Fruit fly (Drosophila melanogaster) whole organism, wandering third instar larva: ENCODE measurements around the gene Kots.

ENCODE experiments used
- Abd-B ChIP-seq: fragments of >200 bp; optimal IDR thresholded peaks from 2 replicates; lab custom pipeline; 2017; ENCODE audit warnings: missing biosample characterization, missing genetic modification characterization
- CrebA ChIP-seq: fragments of 200-800 bp; sonication (Bioruptor generic); optimal IDR thresholded peaks from 2 replicates; lab custom pipeline; 2016; ENCODE audit warnings: missing biosample characterization, mild to moderate bottlenecking, missing genetic modification characterization, borderline replicate concordance
- Dfd ChIP-seq: fragments of >200 bp; optimal IDR thresholded peaks from 2 replicates; lab custom pipeline; 2017; ENCODE audit warnings: missing biosample characterization, missing genetic modification characterization
- Dif ChIP-seq: fragments of 200-275, 200-300 bp; sonication (Bioruptor generic); optimal IDR thresholded peaks from 2 replicates; lab custom pipeline; 2018; ENCODE audit warnings: missing biosample characterization, missing genetic modification characterization; ENCODE audit not compliant: partially characterized antibody
- Jra ChIP-seq: sonication (Bioruptor generic); optimal IDR thresholded peaks from 2 replicates; lab custom pipeline; 2016; ENCODE audit warnings: missing biosample characterization, missing genetic modification characterization
- br ChIP-seq: fragments of 200-800 bp; sonication (Bioruptor generic); optimal IDR thresholded peaks from 2 replicates; lab custom pipeline; 2016; ENCODE audit warnings: missing biosample characterization, missing genetic modification characterization
- h ChIP-seq: fragments of 200-800 bp; sonication (Bioruptor generic); optimal IDR thresholded peaks from 3 replicates; lab custom pipeline; 2016; ENCODE audit warnings: missing biosample characterization, mild to moderate bottlenecking, missing genetic modification characterization
- pan ChIP-seq: fragments of >200 bp; optimal IDR thresholded peaks from 2 replicates; lab custom pipeline; 2017
- psq ChIP-seq: fragments of 200-800 bp; sonication (Bioruptor generic); optimal IDR thresholded peaks from 3 replicates; lab custom pipeline; 2017; ENCODE audit warnings: missing biosample characterization, mild to moderate bottlenecking, missing genetic modification characterization, moderate library complexity
- usp ChIP-seq: fragments of >200 bp; optimal IDR thresholded peaks from 2 replicates; lab custom pipeline; 2017; ENCODE audit warnings: missing biosample characterization, missing genetic modification characterization

- TF ChIP-seq pan (lab: Kevin White, UChicago) (no peak), Abd-B (GFP tag; lab: Kevin White, UChicago) (no peak), Dfd (GFP tag; lab: Kevin White, UChicago) (no peak), Dif (GFP tag; lab: Kevin White, UChicago) (no peak), Jra (GFP tag; lab: Kevin White, UChicago) (no peak), h (GFP tag; lab: Kevin White, UChicago) (no peak), usp (GFP tag; lab: Kevin White, UChicago) (no peak), psq (no peak), CrebA (GFP tag; lab: Kevin White, UChicago) (no peak), br (GFP tag; lab: Kevin White, UChicago) (no peak)
Measured at dm6 chr3R:13978078-13978559, 14.1 kb upstream of the Kots start.
